Worm (Caenorhabditis elegans) whole organism, late embryonic: ENCODE measurements around the gene ugt-49.

Experiments used
- ama-1 ChIP-seq: fragments of 150-350 bp; optimal IDR thresholded peaks from 2 replicates; lab custom pipeline; 2014
- ceh-18 ChIP-seq: sonication (generic microtip); optimal IDR thresholded peaks from 2 replicates; lab custom pipeline; 2016; ENCODE audit warnings: missing genetic modification characterization, missing compliant biosample characterization
- elt-4 ChIP-seq: sonication (generic microtip); optimal IDR thresholded peaks from 2 replicates; lab custom pipeline; 2016; ENCODE audit warnings: missing genetic modification characterization, missing compliant biosample characterization
- ets-4 ChIP-seq: sonication (generic microtip); optimal IDR thresholded peaks from 2 replicates; lab custom pipeline; 2016; ENCODE audit warnings: missing genetic modification characterization, missing compliant biosample characterization

DNA sequence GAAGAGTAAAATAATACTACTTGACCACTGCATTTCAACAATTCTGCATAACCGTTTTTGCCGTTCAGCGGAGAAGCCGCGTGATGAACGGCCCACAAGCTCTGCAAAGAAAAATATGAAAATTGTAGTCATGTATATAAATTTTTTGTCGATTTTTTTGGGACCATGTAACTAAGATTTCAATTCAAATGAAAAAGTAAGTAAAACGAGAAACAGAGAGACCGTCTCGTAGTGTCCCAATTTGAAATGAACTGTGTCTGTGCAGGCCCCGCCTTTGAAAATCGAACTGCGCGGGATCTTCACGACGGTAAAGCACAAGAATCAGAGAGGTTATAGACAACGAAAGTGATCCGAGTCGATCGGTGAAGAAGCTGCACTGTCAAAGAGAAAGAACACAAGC lies 40.1 kb upstream of the ugt-49 start, which contains the start of gene crm-1:
- TF ChIP-seq ceh-18 (tag; lab: Kevin White, UChicago) (no peak), ets-4 (tag; lab: Kevin White, UChicago) (no peak), ama-1 (lab: Kevin White, UChicago) (no peak), elt-4 (tag; lab: Kevin White, UChicago) (no peak)
